Worm (Caenorhabditis elegans): ENCODE results near the gene vpat-1.
A peak's percentile ranks its signal among the peaks of the same experiment; 100 is the strongest.

vpat-1 gene

DNA sequence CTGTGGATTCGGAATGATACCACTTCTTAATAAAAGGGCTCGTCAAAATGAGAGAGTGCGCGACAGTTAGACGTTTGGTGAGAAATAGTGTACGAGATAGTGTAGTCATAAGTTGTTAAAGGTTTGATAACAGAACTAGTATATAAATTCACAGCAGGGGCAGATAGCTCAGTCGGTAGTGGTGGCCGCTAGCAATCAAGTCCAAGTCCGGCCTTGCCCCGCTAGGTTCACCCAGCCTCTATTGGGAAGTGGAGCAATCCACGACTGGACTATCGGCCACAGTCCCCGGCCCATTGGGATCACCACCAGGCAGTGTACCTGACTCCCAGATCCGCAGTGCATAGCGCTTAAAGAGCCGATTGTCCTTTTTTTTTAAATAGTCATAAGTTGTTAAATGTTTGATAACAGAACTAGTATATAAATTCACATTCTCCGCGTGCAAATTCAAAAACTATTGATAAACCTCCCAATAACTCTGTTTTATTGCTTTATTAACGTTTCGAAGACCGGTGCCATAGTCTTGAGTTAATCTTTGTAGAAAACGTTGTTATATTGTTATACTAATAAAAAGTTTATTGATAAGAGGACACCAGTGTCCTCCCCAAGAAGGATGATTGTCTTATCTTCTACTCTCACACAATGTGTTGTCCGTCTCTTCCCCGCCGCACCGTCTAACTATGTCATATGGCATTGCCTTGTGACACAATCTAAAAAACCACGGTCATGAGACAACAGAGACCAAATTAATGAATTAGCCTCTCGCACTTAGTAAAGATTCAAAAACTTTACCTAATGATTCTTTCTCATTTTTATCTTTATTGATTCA is 35.2 kb downstream of the vpat-1 start (continued):
- TF ChIP-seq unc-39 (tag; optimal IDR thresholded peaks at IDR 0.05) (no peak), F10B5.3 (tag; optimal IDR thresholded peaks at IDR 0.05) (no peak), ceh-62 (tag; optimal IDR thresholded peaks at IDR 0.05) (no peak), ZK546.5 (tag; optimal IDR thresholded peaks at IDR 0.05) (no peak), daf-16 (GFP tag; optimal IDR thresholded peaks at IDR 0.05) (peak in 1 of 2 experiments; percentile 1), daf-16 (tag; optimal IDR thresholded peaks at IDR 0.05) (peak; percentile 92), nhr-6 (tag; optimal IDR thresholded peaks at IDR 0.05) (peak; percentile 65), nhr-28 (tag; optimal IDR thresholded peaks at IDR 0.05) (peak; percentile 94), zip-2 (tag; optimal IDR thresholded peaks at IDR 0.05) (no peak), nhr-11 (tag; optimal IDR thresholded peaks at IDR 0.05) (no peak), ceh-32 (tag; optimal IDR thresholded peaks at IDR 0.05; ENCODE audit: poor library complexity) (no peak), hif-1 (tag; optimal IDR thresholded peaks at IDR 0.05) (no peak), hlh-11 (tag; optimal IDR thresholded peaks at IDR 0.05) (peak; percentile 91), nhr-77 (tag; optimal IDR thresholded peaks at IDR 0.05) (peak; percentile 70), nhr-237 (tag; optimal IDR thresholded peaks at IDR 0.05) (no peak), unc-62 (GFP tag; optimal IDR thresholded peaks at IDR 0.05 in 1 of 2) (peak in 1 of 2 experiments; percentile 31), unc-62 (tag; optimal IDR thresholded peaks at IDR 0.05) (no peak), madf-9 (GFP tag; conservative IDR thresholded peaks at IDR 0.05) (peak; percentile 40; the same call in 1 of the 2 replicates), gei-8 (GFP tag; optimal IDR thresholded peaks at IDR 0.05) (peak; percentile 3), F49E8.2 (tag; optimal IDR thresholded peaks at IDR 0.05; ENCODE audit: borderline replicate concordance) (no peak), lin-15B (tag; optimal IDR thresholded peaks at IDR 0.05) (no peak), nhr-76 (tag; optimal IDR thresholded peaks at IDR 0.05) (no peak), lin-39 (tag; optimal IDR thresholded peaks at IDR 0.05) (no peak), T26A8.4 (GFP tag; IDR thresholded peaks at IDR 0.05) (peak; percentile 53), daf-19 (GFP tag; conservative IDR thresholded peaks at IDR 0.05) (0 out of 2 replicates have a peak, but pooled peaks have one; percentile 56), snpc-4 (tag; optimal IDR thresholded peaks at IDR 0.05) (no peak), ama-1 (optimal IDR thresholded peaks at IDR 0.05) (peak; percentile 80), ZK337.2 (GFP tag; IDR thresholded peaks at IDR 0.05) (0 out of 2 replicates have a peak, but pooled peaks have one; percentile 11), rbr-2 (tag; optimal IDR thresholded peaks at IDR 0.05) (no peak), zfp-3 (GFP tag; conservative IDR thresholded peaks at IDR 0.05) (peak; percentile 64; the same call in 1 of the 2 replicates), vab-7 (GFP tag; IDR thresholded peaks at IDR 0.05) (no peak), daf-8 (GFP tag; IDR thresholded peaks at IDR 0.05) (no peak), tag-97 (GFP tag; IDR thresholded peaks at IDR 0.05) (no peak), F26F4.8 (GFP tag; conservative IDR thresholded peaks at IDR 0.05) (no peak), F44E2.7 (GFP tag; IDR thresholded peaks at IDR 0.05) (no peak), ceh-28 (tag; optimal IDR thresholded peaks at IDR 0.05) (no peak), set-16 (GFP tag; IDR thresholded peaks at IDR 0.05) (peak; percentile 78), spr-3 (GFP tag; optimal IDR thresholded peaks at IDR 0.05) (peak; percentile 15), mdl-1 (tag; optimal IDR thresholded peaks at IDR 0.05) (peak in 1 of 2 experiments; percentile 41), zfp-2 (tag; optimal IDR thresholded peaks at IDR 0.05) (no peak), aha-1 (tag) (peak; percentile 19), ceh-82 (tag; optimal IDR thresholded peaks at IDR 0.05) (no peak), egl-43 (GFP tag; IDR thresholded peaks at IDR 0.05) (peak; percentile 68), lin-1 (GFP tag; IDR thresholded peaks at IDR 0.05) (peak; percentile 52; the same call in 1 of the 2 replicates), dmd-9 (GFP tag; IDR thresholded peaks at IDR 0.05) (peak; percentile 70), lin-38 (GFP tag; IDR thresholded peaks at IDR 0.05) (peak; percentile 39; the same call in 1 of the 2 replicates), dmd-8 (GFP tag; IDR thresholded peaks at IDR 0.05) (peak; percentile 69; the same call in 1 of the 2 replicates), lim-7 (GFP tag; IDR thresholded peaks at IDR 0.05) (no peak), php-3 (GFP tag; IDR thresholded peaks at IDR 0.05) (peak; percentile 89), spr-1 (tag; optimal IDR thresholded peaks at IDR 0.05) (peak; percentile 26), arid-1 (GFP tag; conservative IDR thresholded peaks at IDR 0.05) (peak; percentile 47; the same call in 1 of the 2 replicates)

All from whole organism, L4 larva.